Comparison of ENCODE assay signal across 1 fruit fly cellular context in genomic region chr3L:8096106-8096558, dm6.
TF ChIP-seq lines count a peak whose summit lies in the region.

No protein-coding gene starts in this region.

TF ChIP-seq in whole organism, embryonic, 481 proteins besides CTCF, POLR2A, EP300 and RAD21 (continued from another document and continues in another):
- peak; percentile 41 for TF ChIP-seq CG15073 (GFP tag; optimal IDR thresholded peaks at IDR 0.05; lab: Kevin White, UChicago)
- TF ChIP-seq tgo (GFP tag; IDR thresholded peaks at IDR 0.05; lab: Robert Waterston, UW), result peak; percentile 95
- peak; percentile 61; the same call in 1 of the 2 replicates for TF ChIP-seq CG8765 (GFP tag; IDR thresholded peaks at IDR 0.05; lab: Robert Waterston, UW)
- peak; percentile 90 for TF ChIP-seq schlank (tag; optimal IDR thresholded peaks at IDR 0.05; lab: Kevin White, UChicago)
- TF ChIP-seq CrebB (tag; optimal IDR thresholded peaks at IDR 0.05; lab: Kevin White, UChicago), result peak; percentile 90
- peak; percentile 78; the same call in 1 of the 2 replicates for TF ChIP-seq chm (GFP tag; IDR thresholded peaks at IDR 0.05; lab: Robert Waterston, UW)
- TF ChIP-seq CG30403 (GFP tag; optimal IDR thresholded peaks at IDR 0.05; lab: Kevin White, UChicago), result peak; percentile 96
- peak; percentile 81 for TF ChIP-seq CG7987 (GFP tag; optimal IDR thresholded peaks at IDR 0.05; lab: Kevin White, UChicago)
- peak; percentile 90 for TF ChIP-seq CG6272 (GFP tag; IDR thresholded peaks at IDR 0.05; lab: Robert Waterston, UW)
- TF ChIP-seq Kr (GFP tag; optimal IDR thresholded peaks at IDR 0.05; lab: Kevin White, UChicago), result no peak
- TF ChIP-seq unpg (GFP tag; optimal IDR thresholded peaks at IDR 0.05; lab: Kevin White, UChicago), result peak; percentile 94
- peak; percentile 98 for TF ChIP-seq CG10543 (GFP tag; optimal IDR thresholded peaks at IDR 0.05; lab: Kevin White, UChicago)
- TF ChIP-seq Lpt (GFP tag; optimal IDR thresholded peaks at IDR 0.05; lab: Kevin White, UChicago), result no peak
- TF ChIP-seq Sin3A (optimal IDR thresholded peaks at IDR 0.05; lab: Kevin White, UChicago), result no peak
- no peak for TF ChIP-seq amos (GFP tag; IDR thresholded peaks at IDR 0.05; lab: Robert Waterston, UW; ENCODE audit: partially characterized antibody)
- peak; percentile 82 for TF ChIP-seq ewg (GFP tag; optimal IDR thresholded peaks at IDR 0.05; lab: Kevin White, UChicago)
- TF ChIP-seq CG3726 (GFP tag; IDR thresholded peaks at IDR 0.05; lab: Robert Waterston, UW), result peak; percentile 85; the same call in 2 of the 3 replicates
- TF ChIP-seq H15 (GFP tag; IDR thresholded peaks at IDR 0.05; lab: Robert Waterston, UW), result peak; percentile 85
- TF ChIP-seq Doc3 (GFP tag; IDR thresholded peaks at IDR 0.05; lab: Robert Waterston, UW; ENCODE audit: partially characterized antibody), result no peak
- peak in 1 of 2 experiments; percentile 83 for TF ChIP-seq Eip74EF (GFP tag; optimal IDR thresholded peaks at IDR 0.05; lab: Kevin White, UChicago)
- TF ChIP-seq usp (GFP tag; optimal IDR thresholded peaks at IDR 0.05; lab: Kevin White, UChicago), result no peak
- TF ChIP-seq CG4282 (GFP tag; optimal IDR thresholded peaks at IDR 0.05; lab: Kevin White, UChicago), result peak; percentile 66
- TF ChIP-seq gce (GFP tag; IDR thresholded peaks at IDR 0.05; lab: Robert Waterston, UW), result peak; percentile 76; the same call in 1 of the 3 replicates
- peak; percentile 97 for TF ChIP-seq HmgZ (tag; optimal IDR thresholded peaks at IDR 0.05; lab: Kevin White, UChicago)
- peak; percentile 76 for TF ChIP-seq eyg (GFP tag; optimal IDR thresholded peaks at IDR 0.05; lab: Kevin White, UChicago)
- TF ChIP-seq hbn (GFP tag; IDR thresholded peaks at IDR 0.05; lab: Robert Waterston, UW; ENCODE audit: partially characterized antibody), result no peak
- peak; percentile 94 for TF ChIP-seq CG6683 (GFP tag; optimal IDR thresholded peaks at IDR 0.05; lab: Kevin White, UChicago)
- no peak for TF ChIP-seq fru (optimal IDR thresholded peaks at IDR 0.05; lab: Kevin White, UChicago)
- TF ChIP-seq zen2 (GFP tag; IDR thresholded peaks at IDR 0.05; lab: Robert Waterston, UW; ENCODE audit: partially characterized antibody), result no peak
- TF ChIP-seq luna (GFP tag; optimal IDR thresholded peaks at IDR 0.05; lab: Kevin White, UChicago), result peak; percentile 82
- TF ChIP-seq slbo (GFP tag; IDR thresholded peaks at IDR 0.05; lab: Robert Waterston, UW), result peak; percentile 98
- peak; percentile 83 for TF ChIP-seq CG18011 (GFP tag; optimal IDR thresholded peaks at IDR 0.05; lab: Kevin White, UChicago)
- TF ChIP-seq z (GFP tag; IDR thresholded peaks at IDR 0.05; lab: Robert Waterston, UW), result 0 out of 3 replicates have a peak, but pooled peaks have one; percentile 45
- peak; percentile 74 for TF ChIP-seq CG9609 (GFP tag; optimal IDR thresholded peaks at IDR 0.05; lab: Kevin White, UChicago)
- peak; percentile 55 for TF ChIP-seq Gsc (GFP tag; IDR thresholded peaks at IDR 0.05; lab: Robert Waterston, UW)
- TF ChIP-seq knrl (GFP tag; IDR thresholded peaks at IDR 0.05; lab: Robert Waterston, UW; ENCODE audit: partially characterized antibody), result no peak
- TF ChIP-seq chn (GFP tag; optimal IDR thresholded peaks at IDR 0.05; lab: Kevin White, UChicago), result peak; percentile 78
- TF ChIP-seq ase (GFP tag; IDR thresholded peaks at IDR 0.05; lab: Robert Waterston, UW), result peak; percentile 88
- peak; percentile 97 for TF ChIP-seq NfI (GFP tag; optimal IDR thresholded peaks at IDR 0.05; lab: Kevin White, UChicago)
- TF ChIP-seq Dref (GFP tag; IDR thresholded peaks at IDR 0.05; lab: Robert Waterston, UW), result no peak
- no peak for TF ChIP-seq Atf3 (GFP tag; optimal IDR thresholded peaks at IDR 0.05; lab: Kevin White, UChicago)
- peak; percentile 88 for TF ChIP-seq ems (GFP tag; optimal IDR thresholded peaks at IDR 0.05; lab: Kevin White, UChicago)
- TF ChIP-seq sug (tag; optimal IDR thresholded peaks at IDR 0.05; lab: Kevin White, UChicago), result peak; percentile 96
- peak; percentile 71 for TF ChIP-seq CG8944 (GFP tag; optimal IDR thresholded peaks at IDR 0.05; lab: Kevin White, UChicago)
- TF ChIP-seq Abd-B (GFP tag; optimal IDR thresholded peaks at IDR 0.05; lab: Kevin White, UChicago), result peak; percentile 79
- TF ChIP-seq H2.0 (GFP tag; IDR thresholded peaks at IDR 0.05; lab: Robert Waterston, UW), result peak; percentile 90
- peak; percentile 63 for TF ChIP-seq CG15601 (tag; optimal IDR thresholded peaks at IDR 0.05; lab: Kevin White, UChicago)
- no peak for TF ChIP-seq aop (GFP tag; IDR thresholded peaks at IDR 0.05; lab: Robert Waterston, UW)
- peak; percentile 7 for TF ChIP-seq CG14965 (GFP tag; optimal IDR thresholded peaks at IDR 0.05; lab: Kevin White, UChicago; ENCODE audit: borderline replicate concordance)
- peak; percentile 55 for TF ChIP-seq dm (GFP tag; optimal IDR thresholded peaks at IDR 0.05; lab: Kevin White, UChicago)
- TF ChIP-seq Hr78 (GFP tag; optimal IDR thresholded peaks at IDR 0.05; lab: Kevin White, UChicago), result peak in 1 of 2 experiments; percentile 61
- peak; percentile 90 for TF ChIP-seq CG7357 (GFP tag; IDR thresholded peaks at IDR 0.05; lab: Robert Waterston, UW)
- no peak for TF ChIP-seq h (optimal IDR thresholded peaks at IDR 0.05; lab: Kevin White, UChicago)
- peak; percentile 52 for TF ChIP-seq ash1 (GFP tag; optimal IDR thresholded peaks at IDR 0.05; lab: Kevin White, UChicago)
- peak; percentile 86 for TF ChIP-seq Vsx1 (GFP tag; optimal IDR thresholded peaks at IDR 0.05; lab: Kevin White, UChicago)
- peak; percentile 98 for TF ChIP-seq CG15269 (tag; optimal IDR thresholded peaks at IDR 0.05; lab: Kevin White, UChicago)
- TF ChIP-seq CG12942 (GFP tag; optimal IDR thresholded peaks at IDR 0.05; lab: Kevin White, UChicago), result peak; percentile 90
- peak; percentile 81 for TF ChIP-seq Jarid2 (GFP tag; optimal IDR thresholded peaks at IDR 0.05; lab: Kevin White, UChicago)
- TF ChIP-seq Dad (GFP tag; optimal IDR thresholded peaks at IDR 0.05; lab: Kevin White, UChicago), result peak; percentile 84
- TF ChIP-seq Bdp1 (GFP tag; optimal IDR thresholded peaks at IDR 0.05; lab: Kevin White, UChicago), result peak; percentile 60
- no peak for TF ChIP-seq pita (GFP tag; optimal IDR thresholded peaks at IDR 0.05; lab: Kevin White, UChicago)
- TF ChIP-seq Optix (GFP tag; IDR thresholded peaks at IDR 0.05; lab: Robert Waterston, UW), result peak; percentile 69; the same call in 2 of the 3 replicates
- no peak for TF ChIP-seq Tbp (GFP tag; optimal IDR thresholded peaks at IDR 0.05; lab: Kevin White, UChicago)
- peak; percentile 65 for TF ChIP-seq nerfin-1 (tag; optimal IDR thresholded peaks at IDR 0.05; lab: Kevin White, UChicago)
- TF ChIP-seq CG4730 (GFP tag; IDR thresholded peaks at IDR 0.05; lab: Robert Waterston, UW), result peak; percentile 90
- no peak for TF ChIP-seq TFAM (GFP tag; optimal IDR thresholded peaks at IDR 0.05; lab: Kevin White, UChicago)
- TF ChIP-seq CG10366 (GFP tag; IDR thresholded peaks at IDR 0.05; lab: Robert Waterston, UW), result peak; percentile 94
- peak; percentile 95 for TF ChIP-seq Oli (tag; optimal IDR thresholded peaks at IDR 0.05; lab: Kevin White, UChicago)
- TF ChIP-seq inv (GFP tag; IDR thresholded peaks at IDR 0.05; lab: Robert Waterston, UW; ENCODE audit: partially characterized antibody), result no peak
- peak; percentile 92 for TF ChIP-seq zf30C (GFP tag; optimal IDR thresholded peaks at IDR 0.05; lab: Kevin White, UChicago)
- TF ChIP-seq vfl (GFP tag; optimal IDR thresholded peaks at IDR 0.05; lab: Kevin White, UChicago), result peak; percentile 89
- peak; percentile 74 for TF ChIP-seq CG1792 (GFP tag; optimal IDR thresholded peaks at IDR 0.05; lab: Kevin White, UChicago)
- TF ChIP-seq pros (GFP tag; optimal IDR thresholded peaks at IDR 0.05; lab: Kevin White, UChicago), result no peak
- peak; percentile 93 for TF ChIP-seq Mrtf (GFP tag; IDR thresholded peaks at IDR 0.05; lab: Robert Waterston, UW)
- TF ChIP-seq CG16813 (GFP tag; IDR thresholded peaks at IDR 0.05; lab: Robert Waterston, UW; ENCODE audit: partially characterized antibody), result no peak
- peak; percentile 98 for TF ChIP-seq Meics (GFP tag; optimal IDR thresholded peaks at IDR 0.05; lab: Kevin White, UChicago)
- peak; percentile 97 for TF ChIP-seq CG7839 (tag; optimal IDR thresholded peaks at IDR 0.05; lab: Kevin White, UChicago)
- peak; percentile 97 for TF ChIP-seq fd3F (GFP tag; optimal IDR thresholded peaks at IDR 0.05; lab: Kevin White, UChicago)
- TF ChIP-seq CG10274 (GFP tag; optimal IDR thresholded peaks at IDR 0.05; lab: Kevin White, UChicago), result peak; percentile 86
- peak; percentile 69 for TF ChIP-seq CG1529 (GFP tag; optimal IDR thresholded peaks at IDR 0.05; lab: Kevin White, UChicago)
- peak; percentile 94 for TF ChIP-seq CG12155 (GFP tag; optimal IDR thresholded peaks at IDR 0.05; lab: Kevin White, UChicago)
- peak; percentile 97 for TF ChIP-seq HHEX (GFP tag; optimal IDR thresholded peaks at IDR 0.05; lab: Kevin White, UChicago)
- peak; percentile 90 for TF ChIP-seq CG11093 (GFP tag; IDR thresholded peaks at IDR 0.05; lab: Robert Waterston, UW)
- TF ChIP-seq ATbp (GFP tag; optimal IDR thresholded peaks at IDR 0.05; lab: Kevin White, UChicago), result peak; percentile 88
- peak; percentile 87 for TF ChIP-seq D19A (tag; optimal IDR thresholded peaks at IDR 0.05; lab: Kevin White, UChicago)
- peak; percentile 72 for TF ChIP-seq CG2875 (GFP tag; optimal IDR thresholded peaks at IDR 0.05; lab: Kevin White, UChicago)
- peak; percentile 79 for TF ChIP-seq CG31388 (GFP tag; optimal IDR thresholded peaks at IDR 0.05; lab: Kevin White, UChicago)
- TF ChIP-seq run (tag; optimal IDR thresholded peaks at IDR 0.05; lab: Kevin White, UChicago), result peak; percentile 92
- TF ChIP-seq B-H2 (GFP tag; optimal IDR thresholded peaks at IDR 0.05; lab: Kevin White, UChicago), result peak; percentile 97
- TF ChIP-seq fd102C (GFP tag; optimal IDR thresholded peaks at IDR 0.05; lab: Kevin White, UChicago), result no peak
- peak; percentile 93 for TF ChIP-seq ham (GFP tag; IDR thresholded peaks at IDR 0.05; lab: Robert Waterston, UW)
- TF ChIP-seq CG17359 (tag; optimal IDR thresholded peaks at IDR 0.05; lab: Kevin White, UChicago), result peak; percentile 91
- TF ChIP-seq sens-2 (GFP tag; IDR thresholded peaks at IDR 0.05; lab: Robert Waterston, UW), result peak; percentile 68
- peak; percentile 89 for TF ChIP-seq CG17568 (GFP tag; optimal IDR thresholded peaks at IDR 0.05; lab: Kevin White, UChicago)
- peak; percentile 96 for TF ChIP-seq Ptx1 (GFP tag; IDR thresholded peaks at IDR 0.05; lab: Robert Waterston, UW)
- no peak for TF ChIP-seq ato (GFP tag; IDR thresholded peaks at IDR 0.05; lab: Robert Waterston, UW; ENCODE audit: partially characterized antibody)
- TF ChIP-seq peb (GFP tag; IDR thresholded peaks at IDR 0.05; lab: Robert Waterston, UW), result peak; percentile 79
- peak; percentile 96 for TF ChIP-seq klu (GFP tag; IDR thresholded peaks at IDR 0.05; lab: Robert Waterston, UW)
- peak; percentile 62 for TF ChIP-seq crc (GFP tag; optimal IDR thresholded peaks at IDR 0.05; lab: Kevin White, UChicago)
- TF ChIP-seq CG2116 (GFP tag; optimal IDR thresholded peaks at IDR 0.05; lab: Kevin White, UChicago), result peak; percentile 78
- peak; percentile 71 for TF ChIP-seq ftz-f1 (GFP tag; optimal IDR thresholded peaks at IDR 0.05; lab: Kevin White, UChicago)
- no peak for TF ChIP-seq hb (GFP tag; IDR thresholded peaks at IDR 0.05; lab: Robert Waterston, UW; ENCODE audit: partially characterized antibody)
- peak; percentile 59; the same call in 1 of the 3 replicates for TF ChIP-seq sr (GFP tag; IDR thresholded peaks at IDR 0.05; lab: Robert Waterston, UW)
- TF ChIP-seq CG6791 (GFP tag; IDR thresholded peaks at IDR 0.05; lab: Robert Waterston, UW; ENCODE audit: partially characterized antibody), result no peak
- no peak for TF ChIP-seq CG34224 (GFP tag; IDR thresholded peaks at IDR 0.05; lab: Robert Waterston, UW; ENCODE audit: partially characterized antibody)
- peak; percentile 72 for TF ChIP-seq pum (GFP tag; optimal IDR thresholded peaks at IDR 0.05; lab: Kevin White, UChicago)
- peak; percentile 94 for TF ChIP-seq gro (GFP tag; optimal IDR thresholded peaks at IDR 0.05; lab: Kevin White, UChicago)
- peak; percentile 98 for TF ChIP-seq BtbVII (GFP tag; optimal IDR thresholded peaks at IDR 0.05; lab: Kevin White, UChicago)
- TF ChIP-seq pan (optimal IDR thresholded peaks at IDR 0.05; lab: Kevin White, UChicago), result no peak
- TF ChIP-seq pan (GFP tag; optimal IDR thresholded peaks at IDR 0.05 in 1 of 2, IDR thresholded peaks at IDR 0.05 in 1 of 2), result peak in 1 of 2 experiments; percentile 94
- TF ChIP-seq gcm2 (GFP tag; optimal IDR thresholded peaks at IDR 0.05; lab: Kevin White, UChicago), result peak; percentile 69
- TF ChIP-seq slp2 (GFP tag; optimal IDR thresholded peaks at IDR 0.05; lab: Kevin White, UChicago), result peak; percentile 63
- TF ChIP-seq CG6854 (GFP tag; optimal IDR thresholded peaks at IDR 0.05; lab: Kevin White, UChicago), result peak; percentile 91
- TF ChIP-seq CG8924 (tag; optimal IDR thresholded peaks at IDR 0.05; lab: Kevin White, UChicago), result peak; percentile 97
- TF ChIP-seq pnt (GFP tag; optimal IDR thresholded peaks at IDR 0.05; lab: Kevin White, UChicago), result peak; percentile 70
- peak; percentile 67 for TF ChIP-seq CG3838 (GFP tag; optimal IDR thresholded peaks at IDR 0.05; lab: Kevin White, UChicago)
- TF ChIP-seq ind (GFP tag; optimal IDR thresholded peaks at IDR 0.05; lab: Kevin White, UChicago), result peak; percentile 96
- peak; percentile 72 for TF ChIP-seq tx (GFP tag; optimal IDR thresholded peaks at IDR 0.05; lab: Kevin White, UChicago)
- TF ChIP-seq CG32772 (GFP tag; IDR thresholded peaks at IDR 0.05; lab: Robert Waterston, UW), result peak; percentile 90
- TF ChIP-seq CG18764 (GFP tag; optimal IDR thresholded peaks at IDR 0.05; lab: Kevin White, UChicago), result peak; percentile 76
- TF ChIP-seq CG18599 (GFP tag; optimal IDR thresholded peaks at IDR 0.05; lab: Kevin White, UChicago), result peak; percentile 99
- peak; percentile 92 for TF ChIP-seq NFAT (GFP tag; IDR thresholded peaks at IDR 0.05; lab: Robert Waterston, UW)
- TF ChIP-seq p53 (GFP tag; optimal IDR thresholded peaks at IDR 0.05; lab: Kevin White, UChicago), result peak; percentile 42
- peak; percentile 89 for TF ChIP-seq salm (tag; optimal IDR thresholded peaks at IDR 0.05; lab: Kevin White, UChicago)
- peak; percentile 81 for TF ChIP-seq psq (GFP tag; optimal IDR thresholded peaks at IDR 0.05; lab: Kevin White, UChicago)
- peak; percentile 87 for TF ChIP-seq CG17829 (tag; optimal IDR thresholded peaks at IDR 0.05; lab: Kevin White, UChicago)
- peak; percentile 87 to 95 for TF ChIP-seq dpn (GFP tag; optimal IDR thresholded peaks at IDR 0.05; lab: Kevin White, UChicago)
- TF ChIP-seq CG10321 (GFP tag; IDR thresholded peaks at IDR 0.05; lab: Robert Waterston, UW), result peak; percentile 71; the same call in 1 of the 2 replicates
- peak; percentile 98 for TF ChIP-seq Rfx (GFP tag; IDR thresholded peaks at IDR 0.05; lab: Robert Waterston, UW)
- peak; percentile 98 for TF ChIP-seq CG3847 (GFP tag; IDR thresholded peaks at IDR 0.05; lab: Robert Waterston, UW)
